Fruit fly (Drosophila melanogaster): ENCODE measurements around the gene Itgbn.
A peak's percentile ranks its signal among the peaks of the same experiment; 100 is the strongest.

Itgbn gene

dm6 chr2L:21018644-21019043, 34.2 kb upstream of the Itgbn start:
- TF ChIP-seq CG15710 (tag; optimal IDR thresholded peaks at IDR 0.05): no peak
- TF ChIP-seq Pif1A (GFP tag; optimal IDR thresholded peaks at IDR 0.05): no peak
- no peak for TF ChIP-seq CG34367 (tag; optimal IDR thresholded peaks at IDR 0.05)

dm6 chr2L:21020015-21020414, 32.8 kb upstream of the Itgbn start:
- TF ChIP-seq Snoo (tag; optimal IDR thresholded peaks at IDR 0.05) (peak; percentile 63), CG32121 (GFP tag; IDR thresholded peaks at IDR 0.05) (no peak), CG8301 (tag; optimal IDR thresholded peaks at IDR 0.05) (peak; percentile 17), Pif1A (GFP tag; optimal IDR thresholded peaks at IDR 0.05) (no peak), EcR (GFP tag; optimal IDR thresholded peaks at IDR 0.05) (no peak), CG9948 (tag; optimal IDR thresholded peaks at IDR 0.05) (peak; percentile 57), CG17806 (tag; optimal IDR thresholded peaks at IDR 0.05) (peak; percentile 47), CG8159 (tag; optimal IDR thresholded peaks at IDR 0.05) (peak; percentile 71), CG13204 (GFP tag; optimal IDR thresholded peaks at IDR 0.05) (no peak), Ets98B (GFP tag; IDR thresholded peaks at IDR 0.05) (no peak), CG14655 (GFP tag; optimal IDR thresholded peaks at IDR 0.05) (peak; percentile 46), CG12605 (GFP tag; IDR thresholded peaks at IDR 0.05) (no peak), CG10348 (GFP tag; IDR thresholded peaks at IDR 0.05) (no peak), CG15710 (tag; optimal IDR thresholded peaks at IDR 0.05) (peak; percentile 59), Pif1B (GFP tag; optimal IDR thresholded peaks at IDR 0.05) (no peak), CG4496 (GFP tag; IDR thresholded peaks at IDR 0.05) (no peak), rn (GFP tag; IDR thresholded peaks at IDR 0.05) (no peak), D1 (tag; optimal IDR thresholded peaks at IDR 0.05) (no peak), CG34367 (tag; optimal IDR thresholded peaks at IDR 0.05) (peak; percentile 37), gl (tag; optimal IDR thresholded peaks at IDR 0.05) (no peak), fd96Ca (GFP tag; IDR thresholded peaks at IDR 0.05) (no peak)

dm6 chr2L:21024006-21024687, 28.7 kb upstream of the Itgbn start:
- no peak for TF ChIP-seq CG8301 (tag; optimal IDR thresholded peaks at IDR 0.05)
- TF ChIP-seq Snoo (tag; optimal IDR thresholded peaks at IDR 0.05): no peak
- no peak for TF ChIP-seq CG8159 (tag; optimal IDR thresholded peaks at IDR 0.05)
- no peak for TF ChIP-seq CG10348 (GFP tag; IDR thresholded peaks at IDR 0.05)
- no peak for TF ChIP-seq Pif1A (GFP tag; optimal IDR thresholded peaks at IDR 0.05)
- no peak for TF ChIP-seq CG12605 (GFP tag; IDR thresholded peaks at IDR 0.05)
- no peak for TF ChIP-seq D1 (tag; optimal IDR thresholded peaks at IDR 0.05)
- TF ChIP-seq CG15710 (tag; optimal IDR thresholded peaks at IDR 0.05): no peak
- no peak for TF ChIP-seq Pif1B (GFP tag; optimal IDR thresholded peaks at IDR 0.05)
- no peak for TF ChIP-seq rn (GFP tag; IDR thresholded peaks at IDR 0.05)
- no peak for TF ChIP-seq gl (tag; optimal IDR thresholded peaks at IDR 0.05)

dm6 chr2L:21026597-21026996, 26.2 kb upstream of the Itgbn start:
- TF ChIP-seq D1 (tag; optimal IDR thresholded peaks at IDR 0.05): no peak
- no peak for TF ChIP-seq EcR (GFP tag; optimal IDR thresholded peaks at IDR 0.05)
- no peak for TF ChIP-seq Pif1B (GFP tag; optimal IDR thresholded peaks at IDR 0.05)
- TF ChIP-seq CG8301 (tag; optimal IDR thresholded peaks at IDR 0.05): peak; percentile 3
- no peak for TF ChIP-seq Ets98B (GFP tag; IDR thresholded peaks at IDR 0.05)
- TF ChIP-seq CG15710 (tag; optimal IDR thresholded peaks at IDR 0.05): no peak
- no peak for TF ChIP-seq CG10348 (GFP tag; IDR thresholded peaks at IDR 0.05)
- no peak for TF ChIP-seq CG17806 (tag; optimal IDR thresholded peaks at IDR 0.05)
- no peak for TF ChIP-seq CG32121 (GFP tag; IDR thresholded peaks at IDR 0.05)
- no peak for TF ChIP-seq Snoo (tag; optimal IDR thresholded peaks at IDR 0.05)
- TF ChIP-seq CG14655 (GFP tag; optimal IDR thresholded peaks at IDR 0.05): peak; percentile 34
- TF ChIP-seq fd96Ca (GFP tag; IDR thresholded peaks at IDR 0.05): no peak
- TF ChIP-seq Pif1A (GFP tag; optimal IDR thresholded peaks at IDR 0.05): no peak
- TF ChIP-seq rn (GFP tag; IDR thresholded peaks at IDR 0.05): no peak

dm6 chr2L:21029154-21029553, 23.7 kb upstream of the Itgbn start:
- TF ChIP-seq CG14655 (GFP tag; optimal IDR thresholded peaks at IDR 0.05) (no peak), CG15710 (tag; optimal IDR thresholded peaks at IDR 0.05) (no peak), CG34367 (tag; optimal IDR thresholded peaks at IDR 0.05) (no peak), CG13204 (GFP tag; optimal IDR thresholded peaks at IDR 0.05) (no peak), D1 (tag; optimal IDR thresholded peaks at IDR 0.05) (no peak), Snoo (tag; optimal IDR thresholded peaks at IDR 0.05) (no peak), Ets98B (GFP tag; IDR thresholded peaks at IDR 0.05) (no peak), CG32121 (GFP tag; IDR thresholded peaks at IDR 0.05) (no peak), CG9948 (tag; optimal IDR thresholded peaks at IDR 0.05) (no peak), Pif1B (GFP tag; optimal IDR thresholded peaks at IDR 0.05) (no peak), CG17806 (tag; optimal IDR thresholded peaks at IDR 0.05) (no peak), CG12605 (GFP tag; IDR thresholded peaks at IDR 0.05) (no peak), gl (tag; optimal IDR thresholded peaks at IDR 0.05) (no peak), CG10348 (GFP tag; IDR thresholded peaks at IDR 0.05) (no peak), EcR (GFP tag; optimal IDR thresholded peaks at IDR 0.05) (no peak), CG8159 (tag; optimal IDR thresholded peaks at IDR 0.05) (no peak)

- TF ChIP-seq CG14655 (GFP tag; optimal IDR thresholded peaks at IDR 0.05): no peak
- no peak for TF ChIP-seq D1 (tag; optimal IDR thresholded peaks at IDR 0.05)
These were observed 23.1 kb upstream of the Itgbn start for dm6 chr2L:21029749-21030148.

dm6 chr2L:21030235-21030634, 22.6 kb upstream of the Itgbn start:
- TF ChIP-seq Snoo (tag; optimal IDR thresholded peaks at IDR 0.05) (peak; percentile 39), Pif1B (GFP tag; optimal IDR thresholded peaks at IDR 0.05) (no peak), CG8159 (tag; optimal IDR thresholded peaks at IDR 0.05) (peak; percentile 5), EcR (GFP tag; optimal IDR thresholded peaks at IDR 0.05) (no peak)

Data from whole organism, pupa.